Worm (Caenorhabditis elegans): ENCODE data around the gene R160.12.

The R160.12 gene

ce11 chrX:4367414-4367813 is 10.2 kb downstream of the R160.12 start, which contains the start of gene R160.10:
R160.10 (minus strand) TSS chrX:4367514.
- TF ChIP-seq unc-62 (GFP tag; optimal IDR thresholded peaks at IDR 0.05 in 1 of 2) (peak in 1 of 2 experiments; percentile 36), unc-62 (tag; optimal IDR thresholded peaks at IDR 0.05) (no peak), ama-1 (optimal IDR thresholded peaks at IDR 0.05) (no peak)

- TF ChIP-seq daf-19 (GFP tag; conservative IDR thresholded peaks at IDR 0.05) (no peak), fkh-10 (GFP tag; optimal IDR thresholded peaks at IDR 0.05) (no peak), F26F4.8 (GFP tag; conservative IDR thresholded peaks at IDR 0.05) (no peak), nhr-10 (tag; optimal IDR thresholded peaks at IDR 0.05) (no peak), daf-8 (GFP tag; IDR thresholded peaks at IDR 0.05) (no peak)
Observed at ce11 chrX:4366231-4366630, 11.4 kb downstream of the R160.12 start, which contains the start of gene R160.3. R160.3 (minus strand) TSS chrX:4366331.

DNA sequence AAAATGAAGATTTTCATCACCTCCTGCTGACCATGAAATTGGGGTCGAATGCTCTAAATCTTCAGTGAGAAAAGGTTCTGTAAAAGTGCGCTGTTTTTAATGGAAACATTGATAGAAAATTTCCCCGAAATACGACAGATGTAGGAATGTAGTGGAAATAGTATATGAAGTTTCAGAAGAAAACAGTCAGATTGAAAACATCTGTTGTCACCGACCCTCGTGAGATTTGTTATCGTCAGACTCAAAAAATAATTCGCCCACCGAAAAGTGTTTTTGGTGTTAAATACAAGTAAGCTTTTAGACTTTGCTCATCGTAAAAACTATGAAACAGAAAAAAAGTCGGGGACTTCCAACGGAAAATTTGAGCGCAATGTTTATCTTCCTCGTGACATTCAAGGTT is 12.7 kb downstream of the R160.12 start, which contains the start of gene F14H12.8:
F14H12.8 (minus strand) TSS at position 101 of the 400 bp plus-strand sequence.
- no peak for TF ChIP-seq T26A8.4 (GFP tag; IDR thresholded peaks at IDR 0.05)
- TF ChIP-seq F44E2.7 (GFP tag; IDR thresholded peaks at IDR 0.05): no peak

- no peak for TF ChIP-seq Y48G9A.11 (GFP tag; IDR thresholded peaks at IDR 0.05)
- no peak for TF ChIP-seq F49E8.2 (tag; optimal IDR thresholded peaks at IDR 0.05; ENCODE audit: borderline replicate concordance)
- no peak for TF ChIP-seq nhr-41 (GFP tag; IDR thresholded peaks at IDR 0.05)
- no peak for TF ChIP-seq ama-1 (optimal IDR thresholded peaks at IDR 0.05)
- TF ChIP-seq nhr-10 (tag; optimal IDR thresholded peaks at IDR 0.05): no peak
- no peak for TF ChIP-seq nhr-102 (tag; optimal IDR thresholded peaks at IDR 0.05)
- no peak for TF ChIP-seq fos-1 (tag; optimal IDR thresholded peaks at IDR 0.05)
- no peak for TF ChIP-seq hlh-11 (tag; optimal IDR thresholded peaks at IDR 0.05)
- no peak for TF ChIP-seq lim-7 (GFP tag; IDR thresholded peaks at IDR 0.05)
- TF ChIP-seq zfp-2 (tag; optimal IDR thresholded peaks at IDR 0.05): no peak
Observed at ce11 chrX:4363200-4363599, 14.4 kb downstream of the R160.12 start, which contains the start of gene F14H12.17. F14H12.17 (minus strand) TSS chrX:4363300.

DNA sequence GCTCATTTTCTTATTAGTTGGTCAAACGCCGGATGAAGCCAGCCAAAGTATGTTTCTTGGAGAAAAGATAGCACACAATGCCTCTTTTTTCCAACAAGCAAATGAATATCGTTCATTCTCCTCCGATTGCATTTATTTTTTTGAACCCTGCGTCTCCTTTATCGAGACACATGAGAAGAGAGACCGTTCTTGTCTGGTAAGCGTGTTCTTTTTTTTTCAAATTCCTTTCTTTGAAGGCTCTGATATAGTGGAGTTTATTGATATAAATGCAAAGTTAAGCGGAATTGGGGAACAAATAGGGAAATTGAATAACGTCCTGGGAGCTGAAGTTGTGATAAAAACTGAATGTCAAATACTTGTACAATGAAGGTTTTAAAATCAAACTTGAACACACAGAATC is 15.1 kb downstream of the R160.12 start, which contains the start of gene F14H12.7:
F14H12.7 (minus strand) TSS at position 101 of the 400 bp plus-strand sequence.
- no peak for TF ChIP-seq lin-15B (tag; optimal IDR thresholded peaks at IDR 0.05)
- no peak for TF ChIP-seq lin-38 (GFP tag; IDR thresholded peaks at IDR 0.05)
- no peak for TF ChIP-seq dmd-6 (GFP tag; IDR thresholded peaks at IDR 0.05)
- no peak for TF ChIP-seq lin-39 (tag; optimal IDR thresholded peaks at IDR 0.05)
- TF ChIP-seq F49E8.2 (tag; optimal IDR thresholded peaks at IDR 0.05; ENCODE audit: borderline replicate concordance): no peak
- TF ChIP-seq ces-1 (GFP tag; optimal IDR thresholded peaks at IDR 0.05): no peak
- no peak for TF ChIP-seq ZK337.2 (GFP tag; IDR thresholded peaks at IDR 0.05)
- TF ChIP-seq ceh-44 (GFP tag; IDR thresholded peaks at IDR 0.05): no peak
- TF ChIP-seq spr-3 (GFP tag; optimal IDR thresholded peaks at IDR 0.05): no peak
- TF ChIP-seq dmd-8 (GFP tag; IDR thresholded peaks at IDR 0.05): no peak
- TF ChIP-seq dve-1 (tag; optimal IDR thresholded peaks at IDR 0.05; ENCODE audit: insufficient read depth): no peak
- no peak for TF ChIP-seq ceh-20 (GFP tag; IDR thresholded peaks at IDR 0.05)
- TF ChIP-seq zfp-3 (GFP tag; conservative IDR thresholded peaks at IDR 0.05): no peak

- TF ChIP-seq pqm-1 (tag; optimal IDR thresholded peaks at IDR 0.05) (peak; percentile 36), php-3 (GFP tag; IDR thresholded peaks at IDR 0.05) (peak; percentile 79), tra-1 (GFP tag; IDR thresholded peaks at IDR 0.05) (peak; percentile 82), Y75B8A.6 (GFP tag; IDR thresholded peaks at IDR 0.05) (no peak), gei-8 (GFP tag; optimal IDR thresholded peaks at IDR 0.05) (no peak), R02D3.7 (tag; optimal IDR thresholded peaks at IDR 0.05) (no peak)
Observed at ce11 chrX:4359030-4359429, 18.6 kb downstream of the R160.12 start.
